Fruit fly (Drosophila melanogaster): ENCODE measurements around the gene CG43880.

dm6 chr3L:7983602-7984223 lies 37.6 kb upstream of the CG43880 start:
- no peak for TF ChIP-seq Myc (optimal IDR thresholded peaks at IDR 0.05)
- no peak for TF ChIP-seq ttk (optimal IDR thresholded peaks at IDR 0.05)
- no peak for TF ChIP-seq h (optimal IDR thresholded peaks at IDR 0.05)
- no peak for TF ChIP-seq psq (optimal IDR thresholded peaks at IDR 0.05)
- TF ChIP-seq insv (optimal IDR thresholded peaks at IDR 0.05): no peak
- no peak for TF ChIP-seq Sin3A (optimal IDR thresholded peaks at IDR 0.05)
